Worm (Caenorhabditis elegans) whole organism, early embryonic: ENCODE results near the gene F07E5.12.

Experiments
- F13C5.2 ChIP-seq: sonication (generic microtip); optimal IDR thresholded peaks from 2 replicates; lab custom pipeline; 2017; ENCODE audit warnings: mild to moderate bottlenecking, missing genetic modification characterization, inconsistent platforms, missing compliant biosample characterization
- aly-1 ChIP-seq: sonication (generic microtip); optimal IDR thresholded peaks from 2 replicates; lab custom pipeline; 2016; ENCODE audit warnings: missing genetic modification characterization, missing compliant biosample characterization
- ama-1 ChIP-seq: fragments of 150-350 bp; optimal IDR thresholded peaks from 2 replicates; lab custom pipeline; 2014
- ceh-13 ChIP-seq: fragments of 200-800 bp; sonication (Bioruptor generic); optimal IDR thresholded peaks from 2 replicates; lab custom pipeline; 2018; ENCODE audit warnings: mild to moderate bottlenecking, missing genetic modification characterization, missing compliant biosample characterization
- flt-1 ChIP-seq: fragments of 200-800 bp; sonication (Bioruptor generic); IDR thresholded peaks from 2 replicates; pipeline ENCODE4 v1.3.6; 2022; ENCODE audit warnings: missing genetic modification characterization, missing compliant biosample characterization
- hmbx-1 ChIP-seq: sonication (generic microtip); optimal IDR thresholded peaks from 2 replicates; lab custom pipeline; 2016; ENCODE audit warnings: mild to moderate bottlenecking, missing genetic modification characterization, missing compliant biosample characterization
- hnd-1 ChIP-seq: sonication (generic microtip); optimal IDR thresholded peaks from 2 replicates; lab custom pipeline; 2016; ENCODE audit warnings: missing genetic modification characterization, missing compliant biosample characterization
- pes-1 ChIP-seq: fragments of 200-800 bp; sonication (Bioruptor generic); IDR thresholded peaks from 2 replicates; pipeline ENCODE4 v1.3.6; 2022; ENCODE audit warnings: missing genetic modification reagents, missing genetic modification characterization, missing compliant biosample characterization
- scrt-1 ChIP-seq: fragments of 200-800 bp; sonication (Bioruptor generic); IDR thresholded peaks from 2 replicates; pipeline ENCODE4 v1.3.6; 2022; ENCODE audit warnings: missing genetic modification characterization, missing compliant biosample characterization
- sea-1 ChIP-seq: fragments of 200-800 bp; sonication (Bioruptor generic); conservative IDR thresholded peaks from 2 replicates; pipeline ENCODE4 v1.3.6; 2022; ENCODE audit warnings: missing genetic modification characterization, missing compliant biosample characterization
- tbx-11 ChIP-seq: fragments of 200-800 bp; sonication (Bioruptor generic); IDR thresholded peaks from 2 replicates; pipeline ENCODE4 v1.3.6; 2022; ENCODE audit warnings: missing genetic modification characterization, missing compliant biosample characterization
- tbx-37 ChIP-seq: fragments of 200-800 bp; sonication (Bioruptor generic); conservative IDR thresholded peaks from 2 replicates; pipeline ENCODE4 v1.3.6; 2022; ENCODE audit warnings: missing genetic modification reagents, missing genetic modification characterization, missing compliant biosample characterization
- tra-4 ChIP-seq: sonication (generic microtip); optimal IDR thresholded peaks from 2 replicates; lab custom pipeline; 2017; ENCODE audit warnings: missing genetic modification characterization, missing compliant biosample characterization

- TF ChIP-seq hnd-1 (tag; lab: Kevin White, UChicago) (no peak), F13C5.2 (tag; lab: Kevin White, UChicago) (no peak), pes-1 (no peak), ama-1 (no peak), sea-1 (GFP tag; lab: Robert Waterston, UW) (no peak), tbx-11 (GFP tag; lab: Robert Waterston, UW) (no peak), hmbx-1 (tag; lab: Kevin White, UChicago) (no peak), aly-1 (tag; lab: Kevin White, UChicago) (no peak), scrt-1 (GFP tag; lab: Robert Waterston, UW) (no peak), tbx-37 (GFP tag; lab: Robert Waterston, UW) (no peak), tra-4 (no peak), flt-1 (GFP tag; lab: Robert Waterston, UW) (no peak), ceh-13 (GFP tag; lab: Kevin White, UChicago) (no peak)
Observed at ce11 chrII:2099139-2099976, 31.6 kb downstream of the F07E5.12 start, which contains the start of gene math-42.
